Fruit fly (Drosophila melanogaster): ENCODE data around the gene CG4880.

Gene CG4880

DNA sequence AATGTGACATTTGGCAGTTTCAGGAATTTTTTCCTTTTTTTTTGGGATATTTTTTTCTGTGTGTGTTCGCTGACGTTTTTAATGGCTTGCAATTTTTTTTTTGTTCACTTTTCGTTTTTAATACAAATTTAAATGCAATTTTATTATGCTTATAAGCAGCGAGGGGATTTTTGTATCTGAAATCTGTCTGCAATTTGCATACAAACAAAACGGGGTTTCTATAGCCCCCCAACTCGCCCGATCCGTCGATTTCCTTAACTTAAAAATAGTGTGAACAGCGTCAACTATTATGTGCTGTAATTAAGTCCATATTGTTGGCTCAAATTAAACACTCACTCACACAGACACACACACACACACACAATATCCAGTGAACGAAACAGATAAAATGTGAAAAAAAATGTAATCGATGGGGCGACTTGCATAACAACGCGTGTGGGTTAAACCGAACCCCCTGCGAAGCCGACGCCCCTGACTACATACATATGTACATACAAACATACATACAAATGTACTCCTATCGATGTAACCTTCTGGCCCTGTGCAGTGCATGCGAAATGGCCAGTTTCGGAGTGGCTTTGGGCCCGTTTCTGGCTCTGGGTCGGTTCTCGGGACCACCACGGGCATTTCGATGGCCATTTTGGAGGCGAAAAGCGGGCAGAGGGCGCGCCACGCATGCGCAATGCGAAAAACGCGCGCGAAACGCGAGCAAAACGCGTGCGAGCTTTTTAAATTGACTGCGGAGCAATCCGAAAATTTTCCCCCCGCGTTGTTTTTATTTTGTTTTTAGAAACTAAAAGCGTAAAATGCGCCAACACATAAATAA is 45.6 kb downstream of the CG4880 start (continued):
- no peak for TF ChIP-seq CG3032 (tag; optimal IDR thresholded peaks at IDR 0.05)
- TF ChIP-seq net (GFP tag; optimal IDR thresholded peaks at IDR 0.05): no peak
- peak; percentile 8 for TF ChIP-seq CG8632 (GFP tag; optimal IDR thresholded peaks at IDR 0.05)
- TF ChIP-seq achi (GFP tag; optimal IDR thresholded peaks at IDR 0.05): no peak
- peak; percentile 33 for TF ChIP-seq Ets96B (tag; optimal IDR thresholded peaks at IDR 0.05)
- peak; percentile 75 for TF ChIP-seq Eip78C (GFP tag)
- TF ChIP-seq lz (GFP tag; optimal IDR thresholded peaks at IDR 0.05): peak; percentile 37
- no peak for TF ChIP-seq CG8119 (GFP tag; IDR thresholded peaks at IDR 0.05)
- peak; percentile 13 for TF ChIP-seq CG10669 (GFP tag; optimal IDR thresholded peaks at IDR 0.05)

DNA sequence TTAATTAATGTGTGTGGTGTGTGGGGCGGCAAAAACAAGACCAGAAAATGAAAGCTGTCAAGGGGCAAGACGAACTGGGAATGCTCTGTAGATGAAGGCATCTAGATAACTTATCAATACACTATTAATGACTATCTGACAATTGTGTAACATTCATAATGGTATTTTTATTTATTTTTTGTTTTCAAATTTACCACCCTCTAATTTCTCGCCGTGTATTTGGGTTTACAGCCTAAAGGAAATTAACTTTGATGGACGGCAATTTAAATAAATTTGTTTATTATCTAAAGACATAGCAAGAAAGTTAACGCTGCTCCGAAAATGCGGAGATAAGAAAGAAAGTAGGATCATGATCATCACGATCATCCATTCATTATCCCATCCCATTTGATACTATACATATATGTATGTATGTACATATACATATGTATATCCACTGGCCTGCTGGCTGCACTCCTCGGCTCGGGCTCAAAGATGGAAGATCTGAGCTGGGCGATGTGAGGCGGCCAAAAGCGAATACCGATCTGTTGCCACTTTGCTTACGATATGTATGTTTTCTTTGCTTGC is 46.3 kb downstream of the CG4880 start:
- peak; percentile 26 for TF ChIP-seq CG31627 (GFP tag; optimal IDR thresholded peaks at IDR 0.05)
- TF ChIP-seq Eip75B (GFP tag; optimal IDR thresholded peaks at IDR 0.05): peak; percentile 18
- no peak for TF ChIP-seq dac (GFP tag; optimal IDR thresholded peaks at IDR 0.05)
- TF ChIP-seq CG3919 (GFP tag; optimal IDR thresholded peaks at IDR 0.05): peak; percentile 6
- peak; percentile 27 for TF ChIP-seq Hr39 (GFP tag; optimal IDR thresholded peaks at IDR 0.05)
- peak; percentile 11 for TF ChIP-seq lz (GFP tag; optimal IDR thresholded peaks at IDR 0.05)
- no peak for TF ChIP-seq Lpt (GFP tag; optimal IDR thresholded peaks at IDR 0.05)
- TF ChIP-seq CG6163 (GFP tag; IDR thresholded peaks at IDR 0.05): no peak
- TF ChIP-seq CG4318 (GFP tag; optimal IDR thresholded peaks at IDR 0.05): peak; percentile 37
- TF ChIP-seq Blimp-1 (GFP tag; optimal IDR thresholded peaks at IDR 0.05): no peak
- TF ChIP-seq CG16779 (tag; optimal IDR thresholded peaks at IDR 0.05): no peak
- TF ChIP-seq Eip78C (GFP tag): peak; percentile 66
- TF ChIP-seq CG11762 (GFP tag; optimal IDR thresholded peaks at IDR 0.05; ENCODE audit: insufficient read depth): peak; percentile 29
- no peak for TF ChIP-seq CG6854 (GFP tag; optimal IDR thresholded peaks at IDR 0.05)
- no peak for TF ChIP-seq ss (GFP tag; optimal IDR thresholded peaks at IDR 0.05)
- no peak for TF ChIP-seq CG8632 (GFP tag; optimal IDR thresholded peaks at IDR 0.05)
- TF ChIP-seq dsx (GFP tag; optimal IDR thresholded peaks at IDR 0.05; ENCODE audit: poor library complexity, severe bottlenecking): peak; percentile 5
- peak; percentile 34 for TF ChIP-seq OdsH (GFP tag; optimal IDR thresholded peaks at IDR 0.05)
- peak; percentile 28 for TF ChIP-seq CG6276 (GFP tag; optimal IDR thresholded peaks at IDR 0.05)
- no peak for TF ChIP-seq CG11294 (GFP tag; IDR thresholded peaks at IDR 0.05)
- peak; percentile 47 for TF ChIP-seq topi (GFP tag; optimal IDR thresholded peaks at IDR 0.05)
- no peak for TF ChIP-seq net (GFP tag; optimal IDR thresholded peaks at IDR 0.05)
- TF ChIP-seq esn (GFP tag; optimal IDR thresholded peaks at IDR 0.05): peak; percentile 28
- peak; percentile 52 for TF ChIP-seq Met (GFP tag; optimal IDR thresholded peaks at IDR 0.05)
- TF ChIP-seq CG10631 (GFP tag; optimal IDR thresholded peaks at IDR 0.05): peak; percentile 4
- no peak for TF ChIP-seq CG8319 (GFP tag; optimal IDR thresholded peaks at IDR 0.05)
- TF ChIP-seq Hr4 (GFP tag; optimal IDR thresholded peaks at IDR 0.05): peak; percentile 15
- TF ChIP-seq spab (GFP tag; optimal IDR thresholded peaks at IDR 0.05): no peak
- TF ChIP-seq CG3032 (tag; optimal IDR thresholded peaks at IDR 0.05): peak; percentile 31
- no peak for TF ChIP-seq Sox15 (GFP tag; optimal IDR thresholded peaks at IDR 0.05)
- TF ChIP-seq pdm3 (GFP tag; optimal IDR thresholded peaks at IDR 0.05): peak; percentile 29
- TF ChIP-seq svp (GFP tag): no peak
- peak; percentile 39; the same call in 1 of the 3 replicates for TF ChIP-seq eg (GFP tag; IDR thresholded peaks at IDR 0.05)
- TF ChIP-seq CG8119 (GFP tag; IDR thresholded peaks at IDR 0.05): peak; percentile 62
- TF ChIP-seq acj6 (GFP tag; optimal IDR thresholded peaks at IDR 0.05): peak; percentile 14
- no peak for TF ChIP-seq CG7368 (GFP tag; optimal IDR thresholded peaks at IDR 0.05)
- TF ChIP-seq Ets21C (GFP tag; optimal IDR thresholded peaks at IDR 0.05): peak; percentile 20
- TF ChIP-seq achi (GFP tag; optimal IDR thresholded peaks at IDR 0.05): peak; percentile 3
- TF ChIP-seq CG11902 (GFP tag; optimal IDR thresholded peaks at IDR 0.05): peak; percentile 10
- peak; percentile 27 for TF ChIP-seq Smox (GFP tag; optimal IDR thresholded peaks at IDR 0.05)
- TF ChIP-seq fkh (GFP tag; optimal IDR thresholded peaks at IDR 0.05): no peak
- TF ChIP-seq CG32006 (GFP tag; optimal IDR thresholded peaks at IDR 0.05): peak; percentile 66
- TF ChIP-seq CG15336 (GFP tag; IDR thresholded peaks at IDR 0.05): peak; percentile 44; the same call in 1 of the 2 replicates
- TF ChIP-seq salr (GFP tag; optimal IDR thresholded peaks at IDR 0.05): peak in 1 of 2 experiments; percentile 23
- no peak for TF ChIP-seq CG10669 (GFP tag; optimal IDR thresholded peaks at IDR 0.05)

All from whole organism, prepupa.